Worm (Caenorhabditis elegans) whole organism, young adult: ENCODE results near the gene C45G9.12.
A peak's percentile ranks its signal among the peaks of the same experiment; 100 is the strongest.

Experiments used
- B0019.2 ChIP-seq: fragments of 200-800 bp; sonication (Bioruptor generic); conservative IDR thresholded peaks from 2 replicates; pipeline ENCODE4 v1.3.6; 2022; ENCODE audit warnings: missing genetic modification reagents, missing genetic modification characterization, missing compliant biosample characterization
- B0261.1 ChIP-seq: sonication (generic microtip); optimal IDR thresholded peaks from 2 replicates; lab custom pipeline; 2016; ENCODE audit warnings: mild to moderate bottlenecking, missing genetic modification characterization, moderate library complexity, missing compliant biosample characterization
- C06A6.2 ChIP-seq: fragments of 200-800 bp; sonication (Bioruptor generic); conservative IDR thresholded peaks from 2 replicates; pipeline ENCODE4 v1.3.6; 2022; ENCODE audit warnings: missing genetic modification characterization, missing compliant biosample characterization
- D2030.7 ChIP-seq: fragments of 200-800 bp; sonication (Bioruptor generic); IDR thresholded peaks from 2 replicates; pipeline ENCODE4 v1.3.6; 2022; ENCODE audit warnings: missing genetic modification reagents, missing genetic modification characterization, missing compliant biosample characterization
- F10E7.11 ChIP-seq: sonication (generic microtip); optimal IDR thresholded peaks from 2 replicates; lab custom pipeline; 2017; ENCODE audit warnings: mild to moderate bottlenecking, missing genetic modification characterization, moderate library complexity, missing compliant biosample characterization
- F55B11.4 ChIP-seq: sonication (generic microtip); optimal IDR thresholded peaks from 2 replicates; lab custom pipeline; 2016; ENCODE audit warnings: missing compliant biosample characterization, missing genetic modification characterization, borderline replicate concordance; ENCODE audit not compliant: insufficient read depth
- T07F8.4 ChIP-seq: sonication (generic microtip); optimal IDR thresholded peaks from 2 replicates; lab custom pipeline; 2016; ENCODE audit warnings: mild to moderate bottlenecking, missing genetic modification characterization, moderate library complexity, missing compliant biosample characterization
- T26A5.8 ChIP-seq: sonication (generic microtip); optimal IDR thresholded peaks from 2 replicates; lab custom pipeline; 2016; ENCODE audit warnings: missing genetic modification characterization, missing compliant biosample characterization
- Y79H2A.3 ChIP-seq: fragments of 200-800 bp; sonication (Bioruptor generic); conservative IDR thresholded peaks from 2 replicates; pipeline ENCODE4 v1.3.6; 2022; ENCODE audit warnings: missing genetic modification reagents, missing genetic modification characterization, missing compliant biosample characterization
- Y95B8A.8 ChIP-seq: fragments of 200-800 bp; sonication (Bioruptor generic); IDR thresholded peaks from 2 replicates; pipeline ENCODE4 v1.3.6; 2022; ENCODE audit warnings: missing genetic modification reagents, missing genetic modification characterization, missing compliant biosample characterization
- ZK185.1 ChIP-seq: sonication (generic microtip); optimal IDR thresholded peaks from 2 replicates; lab custom pipeline; 2016; ENCODE audit warnings: mild to moderate bottlenecking, missing genetic modification characterization, missing compliant biosample characterization; ENCODE audit not compliant: poor library complexity, severe bottlenecking
- akir-1 ChIP-seq: fragments of 200-800 bp; sonication (Bioruptor generic); optimal IDR thresholded peaks from 2 replicates; lab custom pipeline; 2018; ENCODE audit warnings: mild to moderate bottlenecking, missing genetic modification characterization, moderate library complexity, missing compliant biosample characterization
- aptf-3 ChIP-seq: fragments of 200-800 bp; sonication (Bioruptor generic); IDR thresholded peaks from 2 replicates; pipeline ENCODE4 v1.3.6; 2022; ENCODE audit warnings: missing genetic modification characterization, missing compliant biosample characterization
- attf-3 ChIP-seq: fragments of 200-800 bp; sonication (Bioruptor generic); conservative IDR thresholded peaks from 2 replicates; pipeline ENCODE4 v1.3.6; 2022; ENCODE audit warnings: missing genetic modification reagents, missing genetic modification characterization, missing compliant biosample characterization
- ccch-3 ChIP-seq: fragments of 200-800 bp; sonication (Bioruptor generic); optimal IDR thresholded peaks from 2 replicates; lab custom pipeline; 2018; ENCODE audit warnings: mild to moderate bottlenecking, missing genetic modification characterization, missing compliant biosample characterization
- dpff-1 ChIP-seq: sonication (generic microtip); optimal IDR thresholded peaks from 2 replicates; lab custom pipeline; 2017; ENCODE audit warnings: mild to moderate bottlenecking, missing genetic modification characterization, missing compliant biosample characterization
- ekl-4 ChIP-seq: fragments of 200-800 bp; sonication (Bioruptor generic); IDR thresholded peaks from 2 replicates; pipeline ENCODE4 v1.3.6; 2022; ENCODE audit warnings: missing genetic modification reagents, missing genetic modification characterization, missing compliant biosample characterization
- ets-4 ChIP-seq: fragments of 200-800 bp; sonication (Bioruptor generic); optimal IDR thresholded peaks from 2 replicates; lab custom pipeline; 2018; ENCODE audit warnings: mild to moderate bottlenecking, missing genetic modification characterization, missing compliant biosample characterization
- gei-17 ChIP-seq: fragments of 200-800 bp; sonication (Bioruptor generic); optimal IDR thresholded peaks from 2 replicates; lab custom pipeline; 2018; ENCODE audit warnings: mild to moderate bottlenecking, missing genetic modification characterization, missing compliant biosample characterization
- hlh-12 ChIP-seq: sonication (generic microtip); optimal IDR thresholded peaks from 2 replicates; lab custom pipeline; 2016; ENCODE audit warnings: missing genetic modification characterization, missing compliant biosample characterization
- hmg-1.2 ChIP-seq: fragments of 200-800 bp; sonication (Bioruptor generic); IDR thresholded peaks from 2 replicates; pipeline ENCODE4 v1.3.6; 2022; ENCODE audit warnings: missing genetic modification reagents, missing genetic modification characterization, missing compliant biosample characterization
- hrde-1 ChIP-seq: sonication (generic microtip); optimal IDR thresholded peaks from 2 replicates; lab custom pipeline; 2016; ENCODE audit warnings: missing genetic modification characterization, mild to moderate bottlenecking, missing compliant biosample characterization, moderate library complexity, missing genotype, missing genetic modification reagents, borderline replicate concordance
- hsf-1 ChIP-seq: fragments of 200-800 bp; sonication (Bioruptor generic); IDR thresholded peaks from 2 replicates; pipeline ENCODE4 v1.3.6; 2022; ENCODE audit warnings: missing genetic modification reagents, missing genetic modification characterization, missing compliant biosample characterization
- lin-26 ChIP-seq: fragments of 200-800 bp; sonication (Bioruptor generic); IDR thresholded peaks from 2 replicates; pipeline ENCODE4 v1.3.6; 2022; ENCODE audit warnings: missing genetic modification reagents, missing genetic modification characterization, missing compliant biosample characterization
- lin-35 ChIP-seq, 3 experiments: fragments of 150-350 bp in 2 of 3; sonication (generic microtip) in 1 of 3; optimal IDR thresholded peaks; 2 replicates each; lab custom pipeline; 2014 to 2018; ENCODE audit warnings: missing biosample characterization in 3 of 3, missing genetic modification characterization in 3 of 3, missing genetic modification reagents in 3 of 3
- lin-54 ChIP-seq: fragments of 200-800 bp; sonication (Bioruptor generic); optimal IDR thresholded peaks from 2 replicates; lab custom pipeline; 2018; ENCODE audit warnings: mild to moderate bottlenecking, missing genetic modification characterization, missing compliant biosample characterization
- lir-1 ChIP-seq: fragments of 200-800 bp; sonication (Bioruptor generic); conservative IDR thresholded peaks from 2 replicates; pipeline ENCODE4 v1.3.6; 2022; ENCODE audit warnings: missing genetic modification reagents, missing genetic modification characterization, missing compliant biosample characterization
- lsy-27 ChIP-seq: sonication (generic microtip); optimal IDR thresholded peaks from 2 replicates; lab custom pipeline; 2017; ENCODE audit warnings: missing genetic modification characterization, mild to moderate bottlenecking, missing compliant biosample characterization, antibody characterized with exemption, missing genotype, borderline replicate concordance; ENCODE audit not compliant: insufficient read depth
- madf-10 ChIP-seq: sonication (generic microtip); optimal IDR thresholded peaks from 2 replicates; lab custom pipeline; 2016; ENCODE audit warnings: mild to moderate bottlenecking, missing genetic modification characterization, missing compliant biosample characterization
- madf-3 ChIP-seq: fragments of 200-800 bp; sonication (Bioruptor generic); IDR thresholded peaks from 2 replicates; pipeline ENCODE4 v1.3.6; 2022; ENCODE audit warnings: missing genetic modification reagents, missing genetic modification characterization, missing compliant biosample characterization
- mcd-1 ChIP-seq: fragments of 200-800 bp; sonication (Bioruptor generic); IDR thresholded peaks from 2 replicates; pipeline ENCODE4 v1.3.6; 2022; ENCODE audit warnings: missing genetic modification reagents, missing genetic modification characterization, missing compliant biosample characterization
- nfya-2 ChIP-seq: fragments of 200-800 bp; sonication (Bioruptor generic); IDR thresholded peaks from 2 replicates; pipeline ENCODE4 v1.3.6; 2022; ENCODE audit warnings: missing genetic modification reagents, missing genetic modification characterization, missing compliant biosample characterization
- nhr-120 ChIP-seq: fragments of 200-800 bp; sonication (Bioruptor generic); IDR thresholded peaks from 2 replicates; pipeline ENCODE4 v1.3.6; 2022; ENCODE audit warnings: missing genetic modification characterization, missing compliant biosample characterization
- pbrm-1 ChIP-seq: fragments of 200-800 bp; sonication (Bioruptor generic); IDR thresholded peaks from 2 replicates; pipeline ENCODE4 v1.3.6; 2022; ENCODE audit warnings: missing genetic modification reagents, missing genetic modification characterization, missing compliant biosample characterization
- pha-4 ChIP-seq: fragments of 150-350 bp; sonication (generic microtip); optimal IDR thresholded peaks from 2 replicates; lab custom pipeline; 2014; ENCODE audit warnings: missing biosample characterization, missing genetic modification reagents, missing genetic modification characterization
- sdz-38 ChIP-seq: sonication (generic microtip); optimal IDR thresholded peaks from 2 replicates; lab custom pipeline; 2016; ENCODE audit warnings: missing genotype, missing genetic modification characterization, missing compliant biosample characterization
- snpc-1.1 ChIP-seq: sonication (generic microtip); optimal IDR thresholded peaks from 2 replicates; lab custom pipeline; 2017; ENCODE audit warnings: missing genetic modification characterization, mild to moderate bottlenecking, missing compliant biosample characterization, antibody characterized with exemption, moderate library complexity, missing genotype, missing genetic modification reagents; ENCODE audit not compliant: insufficient read depth
- snpc-1.3 ChIP-seq: sonication (generic microtip); optimal IDR thresholded peaks from 2 replicates; lab custom pipeline; 2017; ENCODE audit warnings: missing genetic modification characterization, mild to moderate bottlenecking, missing compliant biosample characterization, antibody characterized with exemption, moderate library complexity, missing genotype, missing genetic modification reagents; ENCODE audit not compliant: insufficient read depth
- snpc-4 ChIP-seq, 5 experiments: fragments of 150-350 bp in 1 of 5; sonication (generic microtip) in 4 of 5; optimal IDR thresholded peaks; 2 replicates each; lab custom pipeline; 2014 to 2018; ENCODE audit warnings: missing genetic modification characterization in 5 of 5, missing biosample characterization in 3 of 5, antibody characterized with exemption in 2 of 5, mild to moderate bottlenecking in 2 of 5, missing compliant biosample characterization in 2 of 5, missing genotype in 2 of 5, moderate library complexity in 2 of 5, missing genetic modification reagents in 1 of 5
- somi-1 ChIP-seq: fragments of 200-800 bp; sonication (Bioruptor generic); optimal IDR thresholded peaks from 2 replicates; lab custom pipeline; 2018; ENCODE audit warnings: mild to moderate bottlenecking, missing genetic modification characterization, missing compliant biosample characterization
- tlf-1 ChIP-seq: fragments of 200-800 bp; sonication (Bioruptor generic); optimal IDR thresholded peaks from 2 replicates; lab custom pipeline; 2018; ENCODE audit warnings: mild to moderate bottlenecking, missing genetic modification characterization, missing compliant biosample characterization
- unc-62 ChIP-seq: fragments of 150-350 bp; optimal IDR thresholded peaks from 2 replicates; lab custom pipeline; 2014; ENCODE audit warnings: missing biosample characterization, missing genetic modification reagents, missing genetic modification characterization
- zfh-2 ChIP-seq: fragments of 200-800 bp; sonication (Bioruptor generic); conservative IDR thresholded peaks from 2 replicates; pipeline ENCODE4 v1.3.6; 2022; ENCODE audit warnings: missing genetic modification reagents, missing genetic modification characterization, missing compliant biosample characterization
- ztf-18 ChIP-seq: sonication (generic microtip); optimal IDR thresholded peaks from 2 replicates; lab custom pipeline; 2016; ENCODE audit warnings: missing genotype, mild to moderate bottlenecking, missing genetic modification characterization, missing compliant biosample characterization
- ztf-22 ChIP-seq: fragments of 200-800 bp; sonication (Bioruptor generic); optimal IDR thresholded peaks from 2 replicates; lab custom pipeline; 2018; ENCODE audit warnings: mild to moderate bottlenecking, missing genetic modification characterization, moderate library complexity, missing compliant biosample characterization
- ztf-26 ChIP-seq: sonication (generic microtip); optimal IDR thresholded peaks from 2 replicates; lab custom pipeline; 2017; ENCODE audit warnings: missing genetic modification characterization, missing compliant biosample characterization
- ztf-6 ChIP-seq: fragments of 200-800 bp; sonication (Bioruptor generic); IDR thresholded peaks from 2 replicates; pipeline ENCODE4 v1.3.6; 2022; ENCODE audit warnings: missing genetic modification reagents, missing genetic modification characterization, missing compliant biosample characterization

C45G9.12 gene

DNA sequence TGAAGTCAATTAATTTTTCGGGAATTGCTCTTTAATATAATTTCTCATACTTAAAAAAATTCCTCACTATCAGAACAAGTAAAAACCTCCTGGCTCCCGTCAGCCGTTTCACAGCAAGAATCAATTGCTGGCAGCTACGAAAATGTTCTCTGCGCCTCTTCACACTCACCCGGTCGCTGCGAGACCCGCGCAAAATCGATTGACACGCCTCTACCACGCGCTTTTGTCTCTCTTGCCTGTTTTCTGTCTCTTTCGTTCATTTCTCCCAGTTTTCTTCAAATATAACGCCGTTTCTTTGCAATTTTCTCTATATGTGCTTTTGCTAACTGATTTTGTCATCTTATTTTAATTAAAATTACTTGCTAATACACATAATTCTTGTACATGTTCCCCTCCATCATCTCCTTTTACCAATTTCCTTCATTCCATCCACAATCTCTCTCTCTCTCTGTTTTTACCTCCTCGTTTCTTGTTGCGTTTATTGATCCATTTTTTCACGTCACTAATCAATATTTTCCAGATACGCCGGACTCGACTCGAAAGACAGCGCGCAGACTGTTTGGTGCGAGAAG, 46.9 kb downstream of the C45G9.12 start, which contains the start of gene pcf-11:
pcf-11 (plus strand) TSS at position 522 of the 572 bp plus-strand sequence.
- peak; percentile 14 for TF ChIP-seq madf-10 (tag; lab: Kevin White, UChicago)
- no peak for TF ChIP-seq ets-4 (GFP tag; lab: Kevin White, UChicago)
- TF ChIP-seq pbrm-1 (GFP tag; lab: Robert Waterston, UW) = no peak
- no peak for TF ChIP-seq aptf-3 (GFP tag; lab: Robert Waterston, UW)
- no peak for TF ChIP-seq pha-4 (tag; lab: Kevin White, UChicago)
- no peak for TF ChIP-seq snpc-1.1 (tag; lab: Kevin White, UChicago)
- no peak for TF ChIP-seq F55B11.4
- TF ChIP-seq ztf-18 (tag; lab: Kevin White, UChicago) = peak; percentile 46
- TF ChIP-seq lin-26 (GFP tag; lab: Robert Waterston, UW) = no peak
- no peak for TF ChIP-seq B0261.1 (tag; lab: Kevin White, UChicago)
- TF ChIP-seq C06A6.2 = 0 out of 2 replicates have a peak, but pooled peaks have one; percentile 13
- TF ChIP-seq ztf-26 (tag; lab: Kevin White, UChicago) = no peak
- no peak for TF ChIP-seq hsf-1 (GFP tag; lab: Robert Waterston, UW)
- no peak for TF ChIP-seq lsy-27
- no peak for TF ChIP-seq madf-3
- no peak for TF ChIP-seq hlh-12 (tag; lab: Kevin White, UChicago)
- no peak for TF ChIP-seq hrde-1 (tag; lab: Kevin White, UChicago)
- peak; percentile 73 for TF ChIP-seq zfh-2 (GFP tag; lab: Robert Waterston, UW)
- TF ChIP-seq akir-1 (GFP tag; lab: Kevin White, UChicago) = no peak
- TF ChIP-seq F10E7.11 (tag; lab: Kevin White, UChicago) = no peak
- no peak for TF ChIP-seq D2030.7 (GFP tag; lab: Robert Waterston, UW)
- TF ChIP-seq Y95B8A.8 (GFP tag; lab: Robert Waterston, UW) = no peak
- no peak for TF ChIP-seq sdz-38 (tag; lab: Kevin White, UChicago)
- TF ChIP-seq mcd-1 = peak; percentile 36; the same call in 1 of the 2 replicates
- no peak for TF ChIP-seq snpc-4 (GFP tag; optimal IDR thresholded peaks at IDR 0.05; lab: Kevin White, UChicago)
- peak in 2 of 4 experiments; percentile 17 to 31 for TF ChIP-seq snpc-4 (tag; optimal IDR thresholded peaks at IDR 0.05; lab: Kevin White, UChicago)
- no peak for TF ChIP-seq ztf-6
- TF ChIP-seq lir-1 (GFP tag; lab: Robert Waterston, UW) = no peak
- no peak for TF ChIP-seq T26A5.8 (tag; lab: Kevin White, UChicago)
- TF ChIP-seq tlf-1 (GFP tag; lab: Kevin White, UChicago) = peak; percentile 54
- TF ChIP-seq attf-3 (GFP tag; lab: Robert Waterston, UW) = no peak
- 0 out of 2 replicates have a peak, but pooled peaks have one; percentile 20 for TF ChIP-seq ekl-4 (GFP tag; lab: Robert Waterston, UW)
- peak; percentile 46; the same call in 1 of the 2 replicates for TF ChIP-seq hmg-1.2 (GFP tag; lab: Robert Waterston, UW)
- no peak for TF ChIP-seq ccch-3 (GFP tag; lab: Kevin White, UChicago)
- no peak for TF ChIP-seq nhr-120 (GFP tag; lab: Robert Waterston, UW)
- TF ChIP-seq B0019.2 (GFP tag; lab: Robert Waterston, UW) = no peak
- TF ChIP-seq dpff-1 (tag; lab: Kevin White, UChicago) = no peak
- TF ChIP-seq ztf-22 (GFP tag; lab: Kevin White, UChicago) = no peak
- peak; percentile 12 for TF ChIP-seq snpc-1.3
- peak; percentile 5 for TF ChIP-seq ZK185.1 (tag; lab: Kevin White, UChicago)
- TF ChIP-seq T07F8.4 (tag; lab: Kevin White, UChicago) = no peak
- no peak for TF ChIP-seq Y79H2A.3 (GFP tag; lab: Robert Waterston, UW)
- no peak for TF ChIP-seq nfya-2 (GFP tag; lab: Robert Waterston, UW)
- no peak for TF ChIP-seq unc-62 (GFP tag; lab: Kevin White, UChicago)
- TF ChIP-seq lin-35 (GFP tag; optimal IDR thresholded peaks at IDR 0.05; lab: Kevin White, UChicago) = peak in 1 of 3 experiments; percentile 58
- TF ChIP-seq gei-17 (GFP tag; lab: Kevin White, UChicago) = no peak
- TF ChIP-seq lin-54 (GFP tag; lab: Kevin White, UChicago) = peak; percentile 17
- no peak for TF ChIP-seq somi-1
